Worm (Caenorhabditis elegans) whole organism, L4 larva: ENCODE measurements around the gene C30F2.4.

Source experiments
- D1046.2 ChIP-seq: fragments of 200-800 bp; sonication (Bioruptor generic); IDR thresholded peaks from 2 replicates; pipeline ENCODE4 v1.3.6; 2022; ENCODE audit warnings: missing genetic modification characterization, missing compliant biosample characterization
- F10B5.3 ChIP-seq: sonication (generic microtip); optimal IDR thresholded peaks from 2 replicates; lab custom pipeline; 2016; ENCODE audit warnings: mild to moderate bottlenecking, missing genetic modification characterization, missing compliant biosample characterization
- F26F4.8 ChIP-seq: fragments of 200-800 bp; sonication (Bioruptor generic); conservative IDR thresholded peaks from 2 replicates; pipeline ENCODE4 v1.3.6; 2022; ENCODE audit warnings: missing genetic modification characterization, missing compliant biosample characterization
- F37D6.2 ChIP-seq: sonication (generic microtip); optimal IDR thresholded peaks from 2 replicates; lab custom pipeline; 2016; ENCODE audit warnings: mild to moderate bottlenecking, missing genetic modification characterization, missing compliant biosample characterization
- T26A8.4 ChIP-seq: fragments of 200-800 bp; sonication (Bioruptor generic); IDR thresholded peaks from 2 replicates; pipeline ENCODE4 v1.3.6; 2022; ENCODE audit warnings: missing genetic modification characterization, missing compliant biosample characterization
- Y105C5A.15 ChIP-seq: fragments of 200-800 bp; sonication (Bioruptor generic); IDR thresholded peaks from 2 replicates; pipeline ENCODE4 v1.3.6; 2022; ENCODE audit warnings: missing genetic modification characterization, missing compliant biosample characterization
- Y5F2A.4 ChIP-seq: fragments of 200-800 bp; sonication (Bioruptor generic); optimal IDR thresholded peaks from 2 replicates; lab custom pipeline; 2018; ENCODE audit warnings: mild to moderate bottlenecking, missing genetic modification characterization, missing compliant biosample characterization
- Y75B8A.6 ChIP-seq: fragments of 200-800 bp; sonication (Bioruptor generic); IDR thresholded peaks from 2 replicates; pipeline ENCODE4 v1.3.6; 2022; ENCODE audit warnings: missing genetic modification reagents, missing genetic modification characterization, missing compliant biosample characterization
- aha-1 ChIP-seq: fragments of 150-350 bp; peaks from one replicate; lab custom pipeline; 2014; ENCODE audit warnings: missing biosample characterization, missing genetic modification characterization
- aly-2 ChIP-seq: sonication (generic microtip); optimal IDR thresholded peaks from 2 replicates; lab custom pipeline; 2018; ENCODE audit warnings: missing biosample characterization, missing genetic modification characterization
- ceh-82 ChIP-seq: sonication (generic microtip); optimal IDR thresholded peaks from 2 replicates; lab custom pipeline; 2017; ENCODE audit warnings: missing biosample characterization, missing genetic modification characterization
- ces-1 ChIP-seq: fragments of 150-350 bp; sonication (generic microtip); optimal IDR thresholded peaks from 4 replicates; lab custom pipeline; 2014; ENCODE audit warnings: missing biosample characterization, missing genetic modification reagents, missing genetic modification characterization
- cey-2 ChIP-seq: sonication (generic microtip); optimal IDR thresholded peaks from 3 replicates; lab custom pipeline; 2017; ENCODE audit warnings: missing genetic modification characterization, mild to moderate bottlenecking, missing compliant biosample characterization, antibody characterized with exemption, borderline replicate concordance; ENCODE audit not compliant: insufficient read depth
- daf-16 ChIP-seq, 3 experiments: sonication (generic microtip); optimal IDR thresholded peaks; 2 replicates each; lab custom pipeline; 2016 to 2017; ENCODE audit warnings: missing genetic modification characterization in 3 of 3, missing genetic modification reagents in 3 of 3, mild to moderate bottlenecking in 2 of 3, missing compliant biosample characterization in 2 of 3, missing biosample characterization in 1 of 3, moderate library complexity in 1 of 3
- daf-8 ChIP-seq: fragments of 200-800 bp; sonication (Bioruptor generic); IDR thresholded peaks from 2 replicates; pipeline ENCODE4 v1.3.6; 2022; ENCODE audit warnings: missing genetic modification characterization, missing compliant biosample characterization
- dmd-9 ChIP-seq: fragments of 200-800 bp; sonication (Bioruptor generic); IDR thresholded peaks from 2 replicates; pipeline ENCODE4 v1.3.6; 2022; ENCODE audit warnings: missing genetic modification reagents, missing genetic modification characterization, missing compliant biosample characterization
- egl-27 ChIP-seq: sonication (generic microtip); optimal IDR thresholded peaks from 3 replicates; lab custom pipeline; 2017; ENCODE audit warnings: missing biosample characterization, missing genetic modification reagents, missing genetic modification characterization
- egl-43 ChIP-seq: fragments of 200-800 bp; sonication (Bioruptor generic); IDR thresholded peaks from 2 replicates; pipeline ENCODE4 v1.3.6; 2022; ENCODE audit warnings: missing genetic modification reagents, missing genetic modification characterization, missing compliant biosample characterization
- fkh-10 ChIP-seq: fragments of 150-350 bp; optimal IDR thresholded peaks from 2 replicates; lab custom pipeline; 2014; ENCODE audit warnings: missing biosample characterization, missing genetic modification reagents, missing genetic modification characterization
- fos-1 ChIP-seq: fragments of 150-350 bp; optimal IDR thresholded peaks from 2 replicates; lab custom pipeline; 2014; ENCODE audit warnings: missing biosample characterization, missing genetic modification characterization
- hlh-30 ChIP-seq: sonication (generic microtip); optimal IDR thresholded peaks from 2 replicates; lab custom pipeline; 2017; ENCODE audit warnings: antibody characterized with exemption, mild to moderate bottlenecking, missing genetic modification characterization, missing compliant biosample characterization; ENCODE audit not compliant: insufficient read depth
- hmg-1.1 ChIP-seq: fragments of 200-800 bp; sonication (Bioruptor generic); IDR thresholded peaks from 2 replicates; pipeline ENCODE4 v1.3.6; 2022; ENCODE audit warnings: missing genetic modification reagents, missing genetic modification characterization, missing compliant biosample characterization
- lir-3 ChIP-seq: sonication (generic microtip); optimal IDR thresholded peaks from 2 replicates; lab custom pipeline; 2016; ENCODE audit warnings: mild to moderate bottlenecking, missing genetic modification characterization, missing compliant biosample characterization
- mdt-29 ChIP-seq: fragments of 200-800 bp; sonication (Bioruptor generic); IDR thresholded peaks from 2 replicates; pipeline ENCODE4 v1.3.6; 2022; ENCODE audit warnings: missing genetic modification reagents, missing genetic modification characterization, missing compliant biosample characterization
- mxl-3 ChIP-seq: fragments of 200-800 bp; sonication (Bioruptor generic); optimal IDR thresholded peaks from 2 replicates; lab custom pipeline; 2018; ENCODE audit warnings: mild to moderate bottlenecking, missing genetic modification characterization, missing compliant biosample characterization
- nhr-48 ChIP-seq: sonication (generic microtip); optimal IDR thresholded peaks from 2 replicates; lab custom pipeline; 2016; ENCODE audit warnings: mild to moderate bottlenecking, missing genetic modification characterization, missing compliant biosample characterization
- pqm-1 ChIP-seq: sonication (generic microtip); optimal IDR thresholded peaks from 2 replicates; lab custom pipeline; 2017; ENCODE audit warnings: missing biosample characterization, missing genetic modification characterization
- set-16 ChIP-seq: fragments of 200-800 bp; sonication (Bioruptor generic); IDR thresholded peaks from 2 replicates; pipeline ENCODE4 v1.3.6; 2022; ENCODE audit warnings: missing genetic modification reagents, missing genetic modification characterization, missing compliant biosample characterization
- snpc-4 ChIP-seq: fragments of 150-350 bp; optimal IDR thresholded peaks from 2 replicates; lab custom pipeline; 2014; ENCODE audit warnings: missing biosample characterization, missing genetic modification characterization
- spr-1 ChIP-seq: sonication (generic microtip); optimal IDR thresholded peaks from 2 replicates; lab custom pipeline; 2016; ENCODE audit warnings: mild to moderate bottlenecking, missing genetic modification characterization, missing compliant biosample characterization
- tag-97 ChIP-seq: fragments of 200-800 bp; sonication (Bioruptor generic); IDR thresholded peaks from 2 replicates; pipeline ENCODE4 v1.3.6; 2022; ENCODE audit warnings: missing genetic modification characterization, missing compliant biosample characterization
- unc-62 ChIP-seq, 3 experiments: fragments of 150-350 bp in 1 of 3; sonication (generic microtip); optimal IDR thresholded peaks in 2 of 3; peaks in 1 of 3; 1 replicate in 1 of 3; 2 replicates in 2 of 3; lab custom pipeline; 2014 to 2017; ENCODE audit warnings: missing biosample characterization in 3 of 3, missing genetic modification characterization in 3 of 3, missing genetic modification reagents in 3 of 3, missing genotype in 1 of 3
- zfp-2 ChIP-seq: sonication (generic microtip); optimal IDR thresholded peaks from 2 replicates; lab custom pipeline; 2016; ENCODE audit warnings: mild to moderate bottlenecking, missing genetic modification characterization, missing compliant biosample characterization
- zip-11 ChIP-seq: fragments of 200-800 bp; sonication (Bioruptor generic); IDR thresholded peaks from 2 replicates; pipeline ENCODE4 v1.3.6; 2022; ENCODE audit warnings: missing genetic modification characterization, missing compliant biosample characterization
- zip-2 ChIP-seq: fragments of 150-350 bp; optimal IDR thresholded peaks from 2 replicates; lab custom pipeline; 2014; ENCODE audit warnings: missing biosample characterization, missing genetic modification characterization
- ztf-7 ChIP-seq: fragments of 150-350 bp; optimal IDR thresholded peaks from 2 replicates; lab custom pipeline; 2014; ENCODE audit warnings: missing biosample characterization, missing genetic modification characterization

C30F2.4 gene

DNA sequence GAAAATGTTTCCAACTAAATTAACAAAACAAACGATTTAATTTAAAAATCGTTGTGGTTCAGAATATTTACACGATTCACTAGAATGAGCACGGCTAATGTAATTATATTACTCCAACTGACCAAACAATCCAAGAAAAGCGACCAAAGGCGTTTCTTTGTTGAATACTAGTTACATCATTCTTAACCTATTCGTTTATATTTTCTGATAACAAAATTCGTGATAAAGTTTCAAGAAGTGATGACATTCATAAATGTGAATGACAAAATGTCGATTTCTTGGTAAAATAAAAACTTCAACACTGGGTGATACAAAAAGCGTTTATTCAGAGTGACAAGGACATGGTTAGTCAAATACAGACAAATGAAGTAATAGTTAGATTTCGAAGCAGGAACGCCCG, at the start of gene C30F2.4:
Gene C30F2.4, minus strand, starts transcription at position 101 of the 400 bp plus-strand sequence.
- TF ChIP-seq Y5F2A.4 (GFP tag; lab: Kevin White, UChicago): no peak
- no peak for TF ChIP-seq dmd-9 (GFP tag; lab: Robert Waterston, UW)
- TF ChIP-seq egl-27 (tag; lab: Kevin White, UChicago): no peak
- no peak for TF ChIP-seq spr-1 (tag; lab: Kevin White, UChicago)
- TF ChIP-seq unc-62 (GFP tag; optimal IDR thresholded peaks at IDR 0.05 in 1 of 2; lab: Kevin White, UChicago): no peak
- TF ChIP-seq unc-62 (tag; optimal IDR thresholded peaks at IDR 0.05; lab: Kevin White, UChicago): no peak
- TF ChIP-seq fos-1 (tag; lab: Kevin White, UChicago): no peak
- no peak for TF ChIP-seq pqm-1
- TF ChIP-seq F37D6.2: no peak
- TF ChIP-seq F26F4.8: no peak
- no peak for TF ChIP-seq nhr-48 (tag; lab: Kevin White, UChicago)
- no peak for TF ChIP-seq hlh-30 (tag; lab: Kevin White, UChicago)
- no peak for TF ChIP-seq ztf-7 (tag; lab: Kevin White, UChicago)
- TF ChIP-seq hmg-1.1 (GFP tag; lab: Robert Waterston, UW): no peak

DNA sequence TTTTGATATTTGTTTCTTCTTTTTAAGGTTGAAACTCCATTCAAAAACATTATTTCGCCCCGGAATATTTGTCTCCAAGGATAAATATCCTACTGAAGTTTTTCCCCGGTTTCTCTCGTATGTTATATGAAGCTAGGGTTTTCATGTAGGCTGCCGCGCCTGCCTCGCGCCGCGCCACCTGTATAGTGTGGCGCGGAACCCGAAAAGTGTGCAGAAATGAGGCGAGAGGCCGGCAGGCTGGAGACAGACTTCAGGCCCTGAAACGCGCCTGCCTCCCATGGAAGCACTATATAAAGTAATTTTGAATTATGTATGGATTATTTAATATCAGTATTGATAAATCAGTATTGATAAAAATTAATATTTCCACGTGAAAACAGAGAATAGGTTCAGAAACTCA, 48.4 kb upstream of the C30F2.4 start:
- TF ChIP-seq D1046.2 (GFP tag; lab: Robert Waterston, UW): no peak
- TF ChIP-seq mxl-3 (GFP tag; lab: Kevin White, UChicago): no peak
- no peak for TF ChIP-seq tag-97
- no peak for TF ChIP-seq fkh-10 (GFP tag; lab: Kevin White, UChicago)
- TF ChIP-seq T26A8.4: no peak
- no peak for TF ChIP-seq aha-1
- TF ChIP-seq ceh-82: no peak
- TF ChIP-seq Y105C5A.15 (GFP tag; lab: Robert Waterston, UW): no peak
- TF ChIP-seq, all 104 proteins: peak for 0

DNA sequence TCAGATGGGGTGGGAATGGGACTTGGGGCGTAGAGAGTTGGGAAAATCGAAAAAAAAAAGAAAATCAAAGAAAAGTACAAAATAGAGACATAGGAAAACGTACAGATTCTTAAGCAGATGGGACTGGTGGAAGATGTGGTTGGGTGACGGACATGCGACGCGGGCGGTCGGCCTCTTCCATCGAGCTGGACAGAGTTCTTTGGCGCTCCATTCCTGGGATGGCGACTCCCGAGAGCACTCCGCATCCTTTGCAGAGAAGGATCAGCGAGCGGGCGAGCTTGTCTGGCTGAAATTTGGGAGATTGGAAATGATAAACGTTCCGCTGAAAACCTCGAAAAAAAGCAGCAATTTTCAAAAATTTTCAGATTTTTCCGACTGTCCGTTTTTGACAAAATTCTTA, 47.9 kb upstream of the C30F2.4 start:
- TF ChIP-seq daf-16 (GFP tag; optimal IDR thresholded peaks at IDR 0.05; lab: Kevin White, UChicago) (no peak), daf-16 (tag; optimal IDR thresholded peaks at IDR 0.05; lab: Kevin White, UChicago) (peak; percentile 4), snpc-4 (tag; lab: Kevin White, UChicago) (no peak), egl-43 (GFP tag; lab: Robert Waterston, UW) (0 out of 2 replicates have a peak, but pooled peaks have one; percentile 21), set-16 (peak; percentile 78)

DNA sequence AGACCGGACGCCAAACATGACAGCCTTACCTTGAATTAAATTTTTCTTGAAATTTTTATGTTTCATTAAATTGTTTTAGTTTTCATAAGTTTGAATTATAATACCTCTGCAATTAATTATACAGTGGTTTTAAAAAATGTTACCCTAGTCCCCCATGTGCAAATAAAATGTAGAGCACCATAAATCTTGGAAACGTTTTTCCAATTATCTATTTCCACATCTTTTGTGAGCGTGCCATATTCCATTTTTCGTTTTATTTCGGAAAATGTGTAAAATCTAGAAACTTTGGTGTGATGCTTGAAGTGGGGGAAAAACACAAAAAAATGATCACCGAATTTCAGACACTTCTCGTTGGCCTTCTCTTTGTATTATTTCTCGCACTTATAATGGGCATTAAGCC, 46.3 kb upstream of the C30F2.4 start:
- TF ChIP-seq ces-1 (GFP tag; lab: Kevin White, UChicago) (no peak), hlh-30 (tag; lab: Kevin White, UChicago) (no peak), zip-11 (no peak), cey-2 (tag; lab: Kevin White, UChicago) (no peak), daf-16 (GFP tag; optimal IDR thresholded peaks at IDR 0.05; lab: Kevin White, UChicago) (no peak), daf-16 (tag; optimal IDR thresholded peaks at IDR 0.05; lab: Kevin White, UChicago) (no peak), T26A8.4 (no peak), fos-1 (tag; lab: Kevin White, UChicago) (no peak), daf-8 (GFP tag; lab: Robert Waterston, UW) (no peak)

DNA sequence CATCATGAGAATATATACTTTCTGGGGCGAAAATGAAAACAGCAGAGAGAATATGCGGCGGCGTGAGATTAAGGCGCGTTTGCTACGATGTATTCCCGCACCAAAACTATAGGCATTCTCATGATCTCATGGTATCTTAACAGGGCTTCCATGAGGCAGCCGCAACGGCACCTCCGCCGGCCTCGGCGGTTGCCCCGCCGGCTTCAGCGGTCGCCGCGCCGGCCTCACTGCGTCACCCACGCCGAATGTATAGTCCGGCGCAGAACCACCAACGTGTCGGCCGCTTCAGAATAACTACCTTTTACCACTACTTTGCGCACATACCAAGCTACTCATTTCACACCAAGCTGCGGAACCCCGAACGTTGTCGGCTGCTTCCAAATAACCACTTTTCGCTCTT, 41.2 kb upstream of the C30F2.4 start:
- TF ChIP-seq unc-62 (GFP tag; optimal IDR thresholded peaks at IDR 0.05 in 1 of 2; lab: Kevin White, UChicago): peak in 1 of 2 experiments; percentile 16
- TF ChIP-seq unc-62 (tag; optimal IDR thresholded peaks at IDR 0.05; lab: Kevin White, UChicago): no peak
- TF ChIP-seq mdt-29 (GFP tag; lab: Robert Waterston, UW): no peak
- TF ChIP-seq egl-43 (GFP tag; lab: Robert Waterston, UW): peak; percentile 14; the same call in 1 of the 2 replicates
- peak; percentile 96 for TF ChIP-seq set-16

DNA sequence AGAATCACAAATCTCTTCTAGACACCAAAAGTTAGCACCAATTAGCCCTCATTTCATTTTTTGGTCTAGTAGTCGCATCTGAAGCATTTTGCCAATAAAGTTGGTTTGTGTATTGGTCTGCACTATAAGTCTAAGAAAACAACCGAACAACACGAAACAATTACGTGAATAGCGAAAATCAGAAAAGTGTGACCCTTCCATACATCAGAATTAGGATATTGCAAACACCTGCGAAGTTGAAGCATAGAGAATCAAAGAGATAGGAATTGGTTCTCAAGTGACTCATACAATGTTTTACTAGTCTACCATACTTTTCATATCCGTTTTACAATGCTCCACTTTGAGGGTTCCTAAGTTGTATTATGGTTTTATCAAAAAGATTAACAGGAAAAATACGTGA, 40.8 kb upstream of the C30F2.4 start:
- no peak for TF ChIP-seq Y75B8A.6 (GFP tag; lab: Robert Waterston, UW)
- no peak for TF ChIP-seq aly-2 (tag; lab: Kevin White, UChicago)
- no peak for TF ChIP-seq F37D6.2
- TF ChIP-seq zip-2 (tag; lab: Kevin White, UChicago): no peak
- no peak for TF ChIP-seq F10B5.3 (tag; lab: Kevin White, UChicago)
- TF ChIP-seq ces-1 (GFP tag; lab: Kevin White, UChicago): no peak
- no peak for TF ChIP-seq zfp-2
- no peak for TF ChIP-seq lir-3
